Fruit fly (Drosophila melanogaster): ENCODE data around the gene CG44014.
A peak's percentile ranks its signal among the peaks of the same experiment; 100 is the strongest.

CG44014 gene

dm6 chr3R:15475973-15476692, 32.6 kb downstream of the CG44014 start, which contains the start of gene AdamTS-A (continued):
- 0 out of 2 replicates have a peak, but pooled peaks have one; percentile 15 for TF ChIP-seq E2f1 (GFP tag; IDR thresholded peaks at IDR 0.05)
- TF ChIP-seq CG11247 (GFP tag; IDR thresholded peaks at IDR 0.05): no peak
- no peak for TF ChIP-seq mld (GFP tag; IDR thresholded peaks at IDR 0.05; ENCODE audit: partially characterized antibody)
- no peak for TF ChIP-seq trh (GFP tag; optimal IDR thresholded peaks at IDR 0.05)
- TF ChIP-seq Eip74EF (GFP tag; optimal IDR thresholded peaks at IDR 0.05): no peak
- TF ChIP-seq CHES-1-like (GFP tag; optimal IDR thresholded peaks at IDR 0.05): no peak
- no peak for TF ChIP-seq bsh (GFP tag; optimal IDR thresholded peaks at IDR 0.05)
- TF ChIP-seq HLH4C (GFP tag; IDR thresholded peaks at IDR 0.05; ENCODE audit: partially characterized antibody): no peak
- TF ChIP-seq amos (GFP tag; IDR thresholded peaks at IDR 0.05; ENCODE audit: partially characterized antibody): peak; percentile 30; the same call in 1 of the 2 replicates
- TF ChIP-seq CG18764 (GFP tag; optimal IDR thresholded peaks at IDR 0.05): no peak
- TF ChIP-seq Ravus (GFP tag; IDR thresholded peaks at IDR 0.05): no peak
- no peak for TF ChIP-seq CG14667 (GFP tag; IDR thresholded peaks at IDR 0.05)
- no peak for TF ChIP-seq row (GFP tag; IDR thresholded peaks at IDR 0.05)
- no peak for TF ChIP-seq crc (GFP tag; optimal IDR thresholded peaks at IDR 0.05)
- TF ChIP-seq CG3163 (GFP tag; optimal IDR thresholded peaks at IDR 0.05): peak; percentile 87
- no peak for TF ChIP-seq CG17328 (GFP tag; IDR thresholded peaks at IDR 0.05)
- TF ChIP-seq hbn (GFP tag; IDR thresholded peaks at IDR 0.05; ENCODE audit: partially characterized antibody): no peak
- no peak for TF ChIP-seq slbo (GFP tag; IDR thresholded peaks at IDR 0.05)
- TF ChIP-seq shn (GFP tag; optimal IDR thresholded peaks at IDR 0.05): no peak
- TF ChIP-seq CG9215 (GFP tag; IDR thresholded peaks at IDR 0.05): no peak
- no peak for TF ChIP-seq ato (GFP tag; IDR thresholded peaks at IDR 0.05; ENCODE audit: partially characterized antibody)
- TF ChIP-seq psq (GFP tag; optimal IDR thresholded peaks at IDR 0.05): no peak
- no peak for TF ChIP-seq CG30431 (GFP tag; optimal IDR thresholded peaks at IDR 0.05)
- TF ChIP-seq pan (optimal IDR thresholded peaks at IDR 0.05): no peak
- no peak for TF ChIP-seq pan (GFP tag; optimal IDR thresholded peaks at IDR 0.05 in 1 of 2, IDR thresholded peaks at IDR 0.05 in 1 of 2)
- TF ChIP-seq seq (GFP tag; IDR thresholded peaks at IDR 0.05): no peak
- TF ChIP-seq nom (GFP tag; optimal IDR thresholded peaks at IDR 0.05): no peak
- no peak for TF ChIP-seq CG17568 (GFP tag; optimal IDR thresholded peaks at IDR 0.05)
- TF ChIP-seq Spps (tag; optimal IDR thresholded peaks at IDR 0.05): no peak
- TF ChIP-seq CG6813 (GFP tag; optimal IDR thresholded peaks at IDR 0.05): no peak
- TF ChIP-seq CG4360 (GFP tag; IDR thresholded peaks at IDR 0.05): no peak
- no peak for TF ChIP-seq CG12391 (tag; optimal IDR thresholded peaks at IDR 0.05)
- no peak for TF ChIP-seq CG6683 (GFP tag; optimal IDR thresholded peaks at IDR 0.05)
- no peak for TF ChIP-seq gcm (GFP tag; optimal IDR thresholded peaks at IDR 0.05)
- no peak for TF ChIP-seq eyg (GFP tag; optimal IDR thresholded peaks at IDR 0.05)
- no peak for TF ChIP-seq CG14965 (GFP tag; optimal IDR thresholded peaks at IDR 0.05; ENCODE audit: borderline replicate concordance)
- no peak for TF ChIP-seq Pdp1 (GFP tag; optimal IDR thresholded peaks at IDR 0.05)
- TF ChIP-seq Dbx (GFP tag; IDR thresholded peaks at IDR 0.05): no peak
- no peak for TF ChIP-seq CG2202 (tag; optimal IDR thresholded peaks at IDR 0.05)
- TF ChIP-seq Hmx (GFP tag; optimal IDR thresholded peaks at IDR 0.05): no peak
- no peak for TF ChIP-seq ken (GFP tag; IDR thresholded peaks at IDR 0.05)
- TF ChIP-seq Rfx (GFP tag; IDR thresholded peaks at IDR 0.05): peak; percentile 16; the same call in 1 of the 2 replicates
- TF ChIP-seq p53 (GFP tag; optimal IDR thresholded peaks at IDR 0.05): no peak
- no peak for TF ChIP-seq insv (GFP tag; optimal IDR thresholded peaks at IDR 0.05)
- TF ChIP-seq sr (GFP tag; IDR thresholded peaks at IDR 0.05): no peak
- TF ChIP-seq CG12071 (GFP tag; optimal IDR thresholded peaks at IDR 0.05): no peak
- TF ChIP-seq CG13296 (GFP tag; optimal IDR thresholded peaks at IDR 0.05): no peak
- TF ChIP-seq Nf-YA (GFP tag; IDR thresholded peaks at IDR 0.05): no peak
- TF ChIP-seq CG7839 (tag; optimal IDR thresholded peaks at IDR 0.05): no peak
- no peak for TF ChIP-seq CG3281 (GFP tag; optimal IDR thresholded peaks at IDR 0.05)

All from whole organism, embryonic.